Worm (Caenorhabditis elegans) whole organism, L4/young adult: Measurements from ENCODE around the gene C03B1.17.

Source experiments
- W03F9.2 ChIP-seq: fragments of 150-350 bp; optimal IDR thresholded peaks from 2 replicates; lab custom pipeline; 2014; ENCODE audit warnings: missing biosample characterization, missing genetic modification characterization
- him-1 ChIP-seq: sonication (generic microtip); optimal IDR thresholded peaks from 2 replicates; lab custom pipeline; 2016; ENCODE audit warnings: missing genotype, missing genetic modification reagents, missing genetic modification characterization, missing compliant biosample characterization

DNA sequence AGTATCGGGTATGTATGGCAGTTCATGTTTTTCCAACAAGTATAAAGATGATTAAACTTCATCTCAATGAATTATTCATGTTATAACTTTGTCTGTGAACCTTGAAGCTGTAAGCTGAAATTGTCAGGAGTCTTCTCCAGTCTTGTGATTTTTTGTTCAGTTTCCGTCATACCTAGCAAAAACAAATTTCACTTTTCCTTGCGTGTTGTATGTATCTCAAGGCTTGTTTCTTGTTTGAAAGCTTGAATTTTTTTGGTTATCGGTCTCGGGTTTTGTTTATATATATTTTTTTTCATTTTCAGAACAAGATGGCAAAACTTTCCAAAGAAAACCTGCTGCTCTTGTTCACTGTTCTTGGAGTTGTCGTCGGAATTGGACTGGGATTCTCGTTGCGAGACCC is 29.7 kb downstream of the C03B1.17 start, which contains the start of gene glt-4:
- no peak for TF ChIP-seq W03F9.2 (tag; lab: Kevin White, UChicago)
- TF ChIP-seq him-1 (tag; lab: Kevin White, UChicago): no peak
